Worm (Caenorhabditis elegans): Measurements from ENCODE around the gene ykt-6.

ce11 chrIII:7319390-7319789 lies 32.0 kb upstream of the ykt-6 start, which contains the start of gene F56C9.8:
- no peak for TF ChIP-seq ceh-28 (tag; optimal IDR thresholded peaks at IDR 0.05)
- no peak for TF ChIP-seq nfya-1 (tag; optimal IDR thresholded peaks at IDR 0.05; ENCODE audit: insufficient read depth)
- no peak for TF ChIP-seq nhr-12 (tag; optimal IDR thresholded peaks at IDR 0.05)
- TF ChIP-seq snpc-4 (tag; optimal IDR thresholded peaks at IDR 0.05) = no peak
- TF ChIP-seq skn-1 (tag; optimal IDR thresholded peaks at IDR 0.05) = no peak
- no peak for TF ChIP-seq ama-1 (optimal IDR thresholded peaks at IDR 0.05)
- TF ChIP-seq ceh-82 (tag; optimal IDR thresholded peaks at IDR 0.05) = no peak
- TF ChIP-seq jun-1 (tag; optimal IDR thresholded peaks at IDR 0.05) = no peak
- TF ChIP-seq unc-62 (GFP tag; optimal IDR thresholded peaks at IDR 0.05) = no peak
- no peak for TF ChIP-seq elt-3 (tag; optimal IDR thresholded peaks at IDR 0.05)
